Fruit fly (Drosophila melanogaster) whole organism, embryonic: ENCODE results near the gene CG42759.

Experiments used
- Aef1 ChIP-seq: fragments of 200-800 bp; sonication (Bioruptor generic); IDR thresholded peaks from 3 replicates; pipeline ENCODE4 v1.3.6; 2022; ENCODE audit warnings: missing biosample characterization, missing genetic modification characterization
- Atf-2 ChIP-seq: fragments of 200-800 bp; sonication (Bioruptor generic); optimal IDR thresholded peaks from 2 replicates; lab custom pipeline; 2016; ENCODE audit warnings: missing biosample characterization, missing genetic modification characterization
- Blimp-1 ChIP-seq: fragments of 200-800 bp; sonication (Bioruptor generic); optimal IDR thresholded peaks from 3 replicates; lab custom pipeline; 2018; ENCODE audit warnings: missing biosample characterization, missing genetic modification characterization, mild to moderate bottlenecking, moderate library complexity, missing genetic modification reagents
- CG10979 ChIP-seq: fragments of 200-800 bp; sonication (Bioruptor generic); optimal IDR thresholded peaks from 2 replicates; lab custom pipeline; 2018; ENCODE audit warnings: missing biosample characterization, mild to moderate bottlenecking, missing genetic modification characterization, moderate library complexity
- CG12659 ChIP-seq: fragments of 200-800 bp; sonication (Bioruptor generic); optimal IDR thresholded peaks from 3 replicates; lab custom pipeline; 2017; ENCODE audit warnings: mild to moderate bottlenecking, missing biosample characterization, missing genetic modification reagents, missing genetic modification characterization
- CG13287 ChIP-seq: fragments of 200-800 bp; sonication (Bioruptor generic); IDR thresholded peaks from 2 replicates; pipeline ENCODE4 v1.3.6; 2022; ENCODE audit warnings: missing biosample characterization, missing genetic modification characterization; ENCODE audit not compliant: partially characterized antibody
- CG13296 ChIP-seq: fragments of 200-800 bp; sonication (Bioruptor generic); optimal IDR thresholded peaks from 3 replicates; lab custom pipeline; 2018; ENCODE audit warnings: missing biosample characterization, mild to moderate bottlenecking, missing genetic modification characterization
- CG14860 ChIP-seq: fragments of 200-800 bp; sonication (Bioruptor generic); IDR thresholded peaks from 3 replicates; pipeline ENCODE4 v1.3.6; 2022; ENCODE audit warnings: missing biosample characterization, missing genetic modification characterization; ENCODE audit not compliant: partially characterized antibody
- CG14965 ChIP-seq: fragments of 200-800 bp; sonication (Bioruptor generic); optimal IDR thresholded peaks from 2 replicates; lab custom pipeline; 2016; ENCODE audit warnings: missing biosample characterization, missing genetic modification characterization, borderline replicate concordance
- CG15011 ChIP-seq: fragments of 200-800 bp; sonication (Bioruptor generic); optimal IDR thresholded peaks from 3 replicates; lab custom pipeline; 2018; ENCODE audit warnings: missing biosample characterization, mild to moderate bottlenecking, missing genetic modification characterization
- CG1647 ChIP-seq: fragments of 200-800 bp; sonication (Bioruptor generic); optimal IDR thresholded peaks from 3 replicates; lab custom pipeline; 2016; ENCODE audit warnings: missing biosample characterization, missing genetic modification characterization
- CG18262 ChIP-seq: fragments of 200-800 bp; optimal IDR thresholded peaks from 3 replicates; lab custom pipeline; 2019; ENCODE audit warnings: missing biosample characterization, mild to moderate bottlenecking, missing genetic modification characterization, moderate library complexity
- CG18476 ChIP-seq: fragments of 200-800 bp; sonication (Bioruptor generic); optimal IDR thresholded peaks from 2 replicates; lab custom pipeline; 2016; ENCODE audit warnings: missing biosample characterization, mild to moderate bottlenecking, missing genetic modification characterization
- CG18599 ChIP-seq: fragments of 200-800 bp; sonication (Bioruptor generic); optimal IDR thresholded peaks from 3 replicates; lab custom pipeline; 2017; ENCODE audit warnings: missing biosample characterization, missing genetic modification characterization, mild to moderate bottlenecking, moderate library complexity, missing genetic modification reagents
- CG18764 ChIP-seq: fragments of 200-800 bp; sonication (Bioruptor generic); optimal IDR thresholded peaks from 3 replicates; lab custom pipeline; 2016; ENCODE audit warnings: missing biosample characterization, missing genetic modification characterization
- CG30020 ChIP-seq: fragments of 200-800 bp; optimal IDR thresholded peaks from 2 replicates; lab custom pipeline; 2019; ENCODE audit warnings: missing biosample characterization, mild to moderate bottlenecking, missing genetic modification characterization, moderate library complexity
- CG32532 ChIP-seq: fragments of 200-800 bp; sonication (Bioruptor generic); IDR thresholded peaks from 2 replicates; pipeline ENCODE4 v1.3.6; 2022; ENCODE audit warnings: missing biosample characterization, missing genetic modification characterization
- CG33213 ChIP-seq: fragments of 200-800 bp; sonication (Bioruptor generic); optimal IDR thresholded peaks from 3 replicates; lab custom pipeline; 2016; ENCODE audit warnings: missing biosample characterization, missing genetic modification characterization
- CG4424 ChIP-seq: fragments of 200-800 bp; sonication (Bioruptor generic); optimal IDR thresholded peaks from 3 replicates; lab custom pipeline; 2016; ENCODE audit warnings: missing biosample characterization, missing genetic modification characterization
- CG6689 ChIP-seq: fragments of 200-800 bp; sonication (Bioruptor generic); IDR thresholded peaks from 2 replicates; pipeline ENCODE4 v1.3.6; 2022; ENCODE audit warnings: missing biosample characterization, missing genetic modification characterization
- CG6765 ChIP-seq: fragments of 200-800 bp; sonication (Bioruptor generic); optimal IDR thresholded peaks from 3 replicates; lab custom pipeline; 2017; ENCODE audit warnings: missing biosample characterization, mild to moderate bottlenecking, missing genetic modification characterization
- CG6854 ChIP-seq: fragments of 200-800 bp; sonication (Bioruptor generic); optimal IDR thresholded peaks from 3 replicates; lab custom pipeline; 2017; ENCODE audit warnings: missing biosample characterization, mild to moderate bottlenecking, missing genetic modification characterization
- CG7271 ChIP-seq: fragments of 200-800 bp; sonication (Bioruptor generic); optimal IDR thresholded peaks from 2 replicates; lab custom pipeline; 2018; ENCODE audit warnings: missing biosample characterization, mild to moderate bottlenecking, missing genetic modification characterization, moderate library complexity
- CG8359 ChIP-seq: fragments of 200-800 bp; sonication (Bioruptor generic); optimal IDR thresholded peaks from 2 replicates; lab custom pipeline; 2017; ENCODE audit warnings: missing biosample characterization, mild to moderate bottlenecking, missing genetic modification characterization, borderline replicate concordance
- CG9727 ChIP-seq: fragments of 200-800 bp; sonication (Bioruptor generic); optimal IDR thresholded peaks from 3 replicates; lab custom pipeline; 2017; ENCODE audit warnings: missing biosample characterization, mild to moderate bottlenecking, missing genetic modification characterization
- CG9817 ChIP-seq: fragments of 200-800 bp; sonication (Bioruptor generic); optimal IDR thresholded peaks from 2 replicates; lab custom pipeline; 2018; ENCODE audit warnings: missing biosample characterization, mild to moderate bottlenecking, missing genetic modification characterization, moderate library complexity
- CkIIα-i1 ChIP-seq: fragments of 200-800 bp; sonication (Bioruptor generic); IDR thresholded peaks from 2 replicates; pipeline ENCODE4 v1.3.6; 2022; ENCODE audit warnings: missing biosample characterization, missing genetic modification characterization
- Dip2 ChIP-seq: fragments of 200-800 bp; sonication (Bioruptor generic); IDR thresholded peaks from 2 replicates; pipeline ENCODE4 v1.3.6; 2022; ENCODE audit warnings: missing biosample characterization, missing genetic modification characterization
- HLH3B ChIP-seq: fragments of 200-800 bp; sonication (Bioruptor generic); IDR thresholded peaks from 2 replicates; pipeline ENCODE4 v1.3.6; 2022; ENCODE audit warnings: missing biosample characterization, missing genetic modification characterization
- MTF-1 ChIP-seq: fragments of 200-800 bp; sonication (Bioruptor generic); optimal IDR thresholded peaks from 2 replicates; lab custom pipeline; 2018; ENCODE audit warnings: missing biosample characterization, mild to moderate bottlenecking, missing genetic modification characterization, borderline replicate concordance
- NC2α ChIP-seq: fragments of 200-800 bp; sonication (Bioruptor generic); optimal IDR thresholded peaks from 2 replicates; lab custom pipeline; 2016; ENCODE audit warnings: missing biosample characterization, missing genetic modification characterization
- Oaz ChIP-seq: fragments of 200-800 bp; sonication (Bioruptor generic); IDR thresholded peaks from 2 replicates; pipeline ENCODE4 v1.3.6; 2022; ENCODE audit warnings: missing biosample characterization, missing genetic modification characterization
- ab ChIP-seq: fragments of 200-800 bp; sonication (Bioruptor generic); optimal IDR thresholded peaks from 2 replicates; lab custom pipeline; 2016; ENCODE audit warnings: missing biosample characterization, missing genetic modification characterization
- ap ChIP-seq: fragments of 200-800 bp; sonication (Bioruptor generic); IDR thresholded peaks from 2 replicates; pipeline ENCODE4 v1.3.6; 2022; ENCODE audit warnings: missing biosample characterization, missing genetic modification characterization
- cas ChIP-seq: fragments of 200-800 bp; sonication (Bioruptor generic); IDR thresholded peaks from 2 replicates; pipeline ENCODE4 v1.3.6; 2022; ENCODE audit warnings: missing biosample characterization, missing genetic modification characterization
- ci ChIP-seq: fragments of 200-800 bp; sonication (Bioruptor generic); IDR thresholded peaks from 3 replicates; pipeline ENCODE4 v1.3.6; 2022; ENCODE audit warnings: missing biosample characterization, missing genetic modification characterization
- croc ChIP-seq: fragments of 200-800 bp; sonication (Bioruptor generic); conservative IDR thresholded peaks from 3 replicates; pipeline ENCODE4 v1.3.6; 2022; ENCODE audit warnings: missing biosample characterization, missing genetic modification characterization
- crp ChIP-seq, 2 experiments: fragments of 200-800 bp; sonication (Bioruptor generic); optimal IDR thresholded peaks; 2 replicates in 1 of 2; 3 replicates in 1 of 2; lab custom pipeline; 2017; ENCODE audit warnings: missing biosample characterization in 2 of 2, missing genetic modification characterization in 2 of 2, mild to moderate bottlenecking in 1 of 2, moderate library complexity in 1 of 2
- danr ChIP-seq: fragments of 200-800 bp; sonication (Bioruptor generic); IDR thresholded peaks from 2 replicates; pipeline ENCODE4 v1.3.6; 2022; ENCODE audit warnings: missing biosample characterization, missing genetic modification characterization
- eve ChIP-seq, 2 experiments: fragments of >200 bp; optimal IDR thresholded peaks; 2 replicates each; lab custom pipeline; 2017; ENCODE audit warnings: missing biosample characterization in 2 of 2, missing genetic modification characterization in 2 of 2
- fd96Cb ChIP-seq: fragments of 200-800 bp; sonication (Bioruptor generic); optimal IDR thresholded peaks from 2 replicates; lab custom pipeline; 2018; ENCODE audit warnings: missing biosample characterization, mild to moderate bottlenecking, missing genetic modification characterization, moderate library complexity
- gt ChIP-seq: fragments of 200-800 bp; sonication (Bioruptor generic); IDR thresholded peaks from 2 replicates; pipeline ENCODE4 v1.3.6; 2022; ENCODE audit warnings: missing biosample characterization, missing genetic modification characterization
- hb ChIP-seq: fragments of 200-800 bp; sonication (Bioruptor generic); IDR thresholded peaks from 3 replicates; pipeline ENCODE4 v1.3.6; 2022; ENCODE audit warnings: missing biosample characterization, missing genetic modification characterization; ENCODE audit not compliant: partially characterized antibody
- her ChIP-seq: fragments of 200-800 bp; sonication (Bioruptor generic); optimal IDR thresholded peaks from 2 replicates; lab custom pipeline; 2016; ENCODE audit warnings: missing biosample characterization, missing genetic modification characterization
- hkb ChIP-seq, 2 experiments: fragments of 200-800 bp in 1 of 2; fragments of >200 bp in 1 of 2; sonication (Bioruptor generic) in 1 of 2; IDR thresholded peaks in 1 of 2; optimal IDR thresholded peaks in 1 of 2; 2 replicates each; pipeline versions ENCODE4 v1.3.6 to Lab custom; 2017 to 2022; ENCODE audit warnings: missing biosample characterization in 1 of 2, missing genetic modification characterization in 1 of 2
- kni ChIP-seq: fragments of 200-800 bp; sonication (Bioruptor generic); optimal IDR thresholded peaks from 3 replicates; lab custom pipeline; 2017; ENCODE audit warnings: mild to moderate bottlenecking, missing biosample characterization, missing genetic modification reagents, missing genetic modification characterization
- onecut ChIP-seq: fragments of 200-800 bp; sonication (Bioruptor generic); IDR thresholded peaks from 2 replicates; pipeline ENCODE4 v1.3.6; 2022; ENCODE audit warnings: missing biosample characterization, missing genetic modification characterization
- shn ChIP-seq: fragments of 200-800 bp; sonication (Bioruptor generic); optimal IDR thresholded peaks from 3 replicates; lab custom pipeline; 2016; ENCODE audit warnings: missing biosample characterization, missing genetic modification characterization
- wdn ChIP-seq: fragments of 200-800 bp; sonication (Bioruptor generic); IDR thresholded peaks from 2 replicates; pipeline ENCODE4 v1.3.6; 2022; ENCODE audit warnings: missing biosample characterization, missing genetic modification characterization
- wek ChIP-seq: fragments of 200-800 bp; sonication (Bioruptor generic); optimal IDR thresholded peaks from 3 replicates; lab custom pipeline; 2018; ENCODE audit warnings: missing biosample characterization, mild to moderate bottlenecking, missing genetic modification characterization, moderate library complexity

The CG42759 gene

DNA sequence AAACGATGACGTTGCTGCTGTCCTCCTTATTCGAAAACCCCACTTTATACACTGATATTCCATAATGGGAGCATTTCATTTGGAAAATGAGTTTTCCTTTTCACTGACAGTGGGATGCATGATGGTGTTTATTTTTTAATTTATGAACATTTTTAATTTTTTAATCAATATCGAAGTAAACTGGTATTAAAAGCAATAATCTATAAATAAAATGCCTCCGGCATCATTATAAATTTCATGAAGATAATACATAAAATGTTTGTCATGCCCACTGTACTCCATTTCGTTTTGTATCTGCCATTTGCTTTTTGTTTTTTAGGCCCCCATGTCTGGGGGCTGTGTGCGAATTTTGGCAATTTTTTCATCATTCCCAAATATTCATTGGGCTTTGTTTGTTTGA, 12.8 kb upstream of the CG42759 start (continued):
- no peak for TF ChIP-seq crp (GFP tag; optimal IDR thresholded peaks at IDR 0.05; lab: Kevin White, UChicago)
- TF ChIP-seq ab (GFP tag; lab: Kevin White, UChicago): no peak
- no peak for TF ChIP-seq CG30020
- TF ChIP-seq CG6765: no peak
- TF ChIP-seq CG9817 (tag; lab: Kevin White, UChicago): peak; percentile 66
- no peak for TF ChIP-seq hkb (optimal IDR thresholded peaks at IDR 0.05; lab: Kevin White, UChicago)
- TF ChIP-seq hkb (GFP tag; IDR thresholded peaks at IDR 0.05; lab: Robert Waterston, UW): peak; percentile 78
- TF ChIP-seq MTF-1: no peak
- TF ChIP-seq cas (GFP tag; lab: Robert Waterston, UW): peak; percentile 51; the same call in 1 of the 2 replicates
- TF ChIP-seq Oaz (GFP tag; lab: Robert Waterston, UW): no peak
- peak; percentile 22 for TF ChIP-seq CG18476 (GFP tag; lab: Kevin White, UChicago)
- TF ChIP-seq eve (GFP tag; optimal IDR thresholded peaks at IDR 0.05; lab: Kevin White, UChicago): peak in 1 of 2 experiments; percentile 65
- TF ChIP-seq CG9727 (GFP tag; lab: Kevin White, UChicago): peak; percentile 67
- peak; percentile 81 for TF ChIP-seq ci
- TF ChIP-seq CG6854 (GFP tag; lab: Kevin White, UChicago): peak; percentile 15
- no peak for TF ChIP-seq CG8359 (GFP tag; lab: Kevin White, UChicago)
- no peak; the same call in 2 of the 3 replicates for TF ChIP-seq Aef1 (GFP tag; lab: Robert Waterston, UW)
- TF ChIP-seq danr (GFP tag; lab: Robert Waterston, UW): no peak
- no peak for TF ChIP-seq NC2α
- TF ChIP-seq CG13287: no peak
- peak; percentile 57 for TF ChIP-seq Blimp-1 (GFP tag; lab: Kevin White, UChicago)
- TF ChIP-seq hb (GFP tag; lab: Robert Waterston, UW): no peak
- no peak for TF ChIP-seq gt (GFP tag; lab: Robert Waterston, UW)
- peak; percentile 59; the same call in 1 of the 2 replicates for TF ChIP-seq wdn
- TF ChIP-seq Dip2 (GFP tag; lab: Robert Waterston, UW): no peak
- TF ChIP-seq CG14965 (GFP tag; lab: Kevin White, UChicago): no peak
- TF ChIP-seq CG13296 (GFP tag; lab: Kevin White, UChicago): peak; percentile 62
- no peak for TF ChIP-seq CG7271 (tag; lab: Kevin White, UChicago)
- TF ChIP-seq CG12659 (GFP tag; lab: Kevin White, UChicago): peak; percentile 45
- TF ChIP-seq fd96Cb (tag; lab: Kevin White, UChicago): peak; percentile 43
- TF ChIP-seq croc (GFP tag; lab: Robert Waterston, UW): peak; percentile 23; the same call in 1 of the 3 replicates
- TF ChIP-seq ap (GFP tag; lab: Robert Waterston, UW): peak; percentile 39; the same call in 1 of the 2 replicates
- TF ChIP-seq CG10979 (tag; lab: Kevin White, UChicago): peak; percentile 45
- no peak for TF ChIP-seq CkIIα-i1 (GFP tag; lab: Robert Waterston, UW)
- TF ChIP-seq CG18764 (GFP tag; lab: Kevin White, UChicago): peak; percentile 43
- peak; percentile 83 for TF ChIP-seq CG18599
- TF ChIP-seq wek: no peak
- TF ChIP-seq CG18262 (tag; lab: Kevin White, UChicago): peak; percentile 59
- TF ChIP-seq CG15011 (GFP tag; lab: Kevin White, UChicago): peak; percentile 37
- no peak for TF ChIP-seq CG1647 (GFP tag; lab: Kevin White, UChicago)
- peak; percentile 64 for TF ChIP-seq HLH3B (GFP tag; lab: Robert Waterston, UW)
- peak; percentile 82 for TF ChIP-seq CG32532
- no peak for TF ChIP-seq CG14860 (GFP tag; lab: Robert Waterston, UW)
- TF ChIP-seq her: no peak
- no peak for TF ChIP-seq kni (GFP tag; lab: Kevin White, UChicago)
- TF ChIP-seq Atf-2 (GFP tag; lab: Kevin White, UChicago): no peak
- no peak for TF ChIP-seq CG33213 (GFP tag; lab: Kevin White, UChicago)
- peak; percentile 80 for TF ChIP-seq CG6689 (GFP tag; lab: Robert Waterston, UW)
- no peak; the same call in 1 of the 2 replicates for TF ChIP-seq onecut (GFP tag; lab: Robert Waterston, UW)
- TF ChIP-seq shn (GFP tag; lab: Kevin White, UChicago): no peak
- peak; percentile 46 for TF ChIP-seq CG4424 (GFP tag; lab: Kevin White, UChicago)
